Worm (Caenorhabditis elegans): ENCODE measurements around the gene pho-4.

pho-4 gene

ce11 chrII:5246791-5247361 lies 8.6 kb upstream of the pho-4 start, which contains the start of gene ptr-6 (continued):
- TF ChIP-seq mef-2 (tag; optimal IDR thresholded peaks at IDR 0.05) (no peak), nhr-76 (tag; optimal IDR thresholded peaks at IDR 0.05) (no peak), nhr-85 (tag) (peak; percentile 96), C16A3.4 (tag; optimal IDR thresholded peaks at IDR 0.05) (no peak), hlh-4 (tag; optimal IDR thresholded peaks at IDR 0.05) (no peak), nhr-77 (tag; optimal IDR thresholded peaks at IDR 0.05) (no peak), ceh-88 (GFP tag; IDR thresholded peaks at IDR 0.05) (no peak), sptf-1 (tag; optimal IDR thresholded peaks at IDR 0.05) (no peak), zag-1 (tag; optimal IDR thresholded peaks at IDR 0.05) (no peak), unc-30 (tag; optimal IDR thresholded peaks at IDR 0.05) (no peak), nhr-20 (tag; optimal IDR thresholded peaks at IDR 0.05) (peak; percentile 61), egl-13 (tag; optimal IDR thresholded peaks at IDR 0.05) (no peak), skn-1 (tag; optimal IDR thresholded peaks at IDR 0.05) (no peak), nhr-19 (GFP tag; conservative IDR thresholded peaks at IDR 0.05) (peak; percentile 19; the same call in 1 of the 2 replicates), tlp-1 (tag; optimal IDR thresholded peaks at IDR 0.05) (no peak), ceh-63 (GFP tag; optimal IDR thresholded peaks at IDR 0.05) (no peak), efl-1 (optimal IDR thresholded peaks at IDR 0.05) (no peak), efl-1 (GFP tag; optimal IDR thresholded peaks at IDR 0.05 in 1 of 2) (no peak), nhr-47 (tag; optimal IDR thresholded peaks at IDR 0.05) (no peak), nhr-71 (tag; optimal IDR thresholded peaks at IDR 0.05) (peak; percentile 46), lin-15B (tag; optimal IDR thresholded peaks at IDR 0.05) (no peak), pqm-1 (tag; optimal IDR thresholded peaks at IDR 0.05) (no peak), fkh-10 (GFP tag; optimal IDR thresholded peaks at IDR 0.05) (no peak), rnt-1 (tag; optimal IDR thresholded peaks at IDR 0.05) (no peak), grh-1 (GFP tag; IDR thresholded peaks at IDR 0.05) (peak; percentile 84), snu-23 (GFP tag; optimal IDR thresholded peaks at IDR 0.05) (peak; percentile 31), lin-14 (GFP tag; optimal IDR thresholded peaks at IDR 0.05) (peak; percentile 63), pax-3 (tag; optimal IDR thresholded peaks at IDR 0.05) (no peak), swsn-7 (tag; optimal IDR thresholded peaks at IDR 0.05) (no peak), unc-98 (GFP tag; IDR thresholded peaks at IDR 0.05) (no peak), alr-1 (tag; optimal IDR thresholded peaks at IDR 0.05; ENCODE audit: borderline replicate concordance) (no peak), C34B4.2 (tag; optimal IDR thresholded peaks at IDR 0.05) (no peak), blmp-1 (tag; optimal IDR thresholded peaks at IDR 0.05) (peak; percentile 69), efl-3 (GFP tag; optimal IDR thresholded peaks at IDR 0.05) (no peak), C04F5.9 (tag; optimal IDR thresholded peaks at IDR 0.05) (no peak), ceh-82 (tag; optimal IDR thresholded peaks at IDR 0.05) (no peak)

ce11 chrII:5241560-5241959 lies 3.3 kb upstream of the pho-4 start, which contains the start of gene T16D1.1:
TSS of gene T16D1.1 (minus strand) at chrII:5241660.
- TF ChIP-seq blmp-1 (tag; optimal IDR thresholded peaks at IDR 0.05) = no peak
- no peak for TF ChIP-seq nhr-90 (tag; optimal IDR thresholded peaks at IDR 0.05; ENCODE audit: poor library complexity)
- no peak for TF ChIP-seq lir-3 (tag; optimal IDR thresholded peaks at IDR 0.05; ENCODE audit: poor library complexity)
- TF ChIP-seq pag-3 (tag; optimal IDR thresholded peaks at IDR 0.05; ENCODE audit: borderline replicate concordance, insufficient read depth) = no peak
- TF ChIP-seq egl-13 (tag; optimal IDR thresholded peaks at IDR 0.05) = no peak
- TF ChIP-seq ces-1 (GFP tag; optimal IDR thresholded peaks at IDR 0.05) = no peak
- no peak for TF ChIP-seq hlh-4 (tag; optimal IDR thresholded peaks at IDR 0.05)
- no peak for TF ChIP-seq zip-4 (GFP tag; optimal IDR thresholded peaks at IDR 0.05)
- TF ChIP-seq pqm-1 (tag; optimal IDR thresholded peaks at IDR 0.05) = no peak
- TF ChIP-seq alr-1 (tag; optimal IDR thresholded peaks at IDR 0.05; ENCODE audit: borderline replicate concordance) = no peak
- no peak for TF ChIP-seq nhr-20 (tag; optimal IDR thresholded peaks at IDR 0.05)
